Fruit fly (Drosophila melanogaster) whole organism, prepupa: ENCODE data around the gene Rcd2.

Experiments
- Blimp-1 ChIP-seq: fragments of 200-800 bp; sonication (Bioruptor generic); optimal IDR thresholded peaks from 3 replicates; lab custom pipeline; 2017; ENCODE audit warnings: missing biosample characterization, missing genetic modification characterization, mild to moderate bottlenecking, moderate library complexity, missing genetic modification reagents
- CG10631 ChIP-seq: fragments of 200-800 bp; sonication (Bioruptor generic); optimal IDR thresholded peaks from 2 replicates; lab custom pipeline; 2016; ENCODE audit warnings: missing biosample characterization, missing genetic modification characterization
- CG10669 ChIP-seq: fragments of 200-800 bp; sonication (Bioruptor generic); optimal IDR thresholded peaks from 3 replicates; lab custom pipeline; 2018; ENCODE audit warnings: missing biosample characterization, mild to moderate bottlenecking, missing genetic modification characterization, moderate library complexity
- CG11294 ChIP-seq: fragments of 200-800 bp; sonication (Bioruptor generic); IDR thresholded peaks from 2 replicates; pipeline ENCODE4 v1.3.6; 2022; ENCODE audit warnings: missing biosample characterization, missing genetic modification characterization
- CG11762 ChIP-seq: fragments of 200-800 bp; sonication (Bioruptor generic); optimal IDR thresholded peaks from 3 replicates; lab custom pipeline; 2016; ENCODE audit warnings: missing biosample characterization, missing genetic modification characterization; ENCODE audit not compliant: insufficient read depth
- CG11902 ChIP-seq: fragments of 200-800 bp; sonication (Bioruptor generic); optimal IDR thresholded peaks from 3 replicates; lab custom pipeline; 2016; ENCODE audit warnings: missing biosample characterization, missing genetic modification characterization
- CG15336 ChIP-seq: fragments of 200-800 bp; sonication (Bioruptor generic); IDR thresholded peaks from 2 replicates; pipeline ENCODE4 v1.3.6; 2022; ENCODE audit warnings: missing biosample characterization, missing genetic modification characterization
- CG1621 ChIP-seq: fragments of 200-800 bp; sonication (Bioruptor generic); optimal IDR thresholded peaks from 3 replicates; lab custom pipeline; 2018; ENCODE audit warnings: missing biosample characterization, mild to moderate bottlenecking, missing genetic modification characterization
- CG3032 ChIP-seq: fragments of 200-800 bp; optimal IDR thresholded peaks from 2 replicates; lab custom pipeline; 2019; ENCODE audit warnings: missing biosample characterization, mild to moderate bottlenecking, missing genetic modification characterization, moderate library complexity
- CG32006 ChIP-seq: fragments of 200-800 bp; sonication (Bioruptor generic); optimal IDR thresholded peaks from 3 replicates; lab custom pipeline; 2017; ENCODE audit warnings: missing biosample characterization, mild to moderate bottlenecking, missing genetic modification characterization
- CG34406 ChIP-seq: fragments of 200-800 bp; sonication (Bioruptor generic); optimal IDR thresholded peaks from 3 replicates; lab custom pipeline; 2016; ENCODE audit warnings: missing biosample characterization, missing genetic modification characterization
- CG3919 ChIP-seq: fragments of 200-800 bp; sonication (Bioruptor generic); optimal IDR thresholded peaks from 3 replicates; lab custom pipeline; 2016; ENCODE audit warnings: missing biosample characterization, missing genetic modification characterization
- CG4318 ChIP-seq: fragments of 200-800 bp; sonication (Bioruptor generic); optimal IDR thresholded peaks from 3 replicates; lab custom pipeline; 2017; ENCODE audit warnings: missing biosample characterization, mild to moderate bottlenecking, missing genetic modification characterization
- CG6276 ChIP-seq: fragments of 200-800 bp; sonication (Bioruptor generic); optimal IDR thresholded peaks from 2 replicates; lab custom pipeline; 2017; ENCODE audit warnings: missing biosample characterization, mild to moderate bottlenecking, missing genetic modification characterization
- CG6792 ChIP-seq: fragments of 200-800 bp; sonication (Bioruptor generic); optimal IDR thresholded peaks from 3 replicates; lab custom pipeline; 2016; ENCODE audit warnings: missing biosample characterization, missing genetic modification characterization
- CG6808 ChIP-seq: fragments of 200-800 bp; sonication (Bioruptor generic); optimal IDR thresholded peaks from 3 replicates; lab custom pipeline; 2017; ENCODE audit warnings: missing biosample characterization, missing genetic modification characterization, mild to moderate bottlenecking, moderate library complexity, missing genetic modification reagents
- CG6854 ChIP-seq: fragments of 200-800 bp; sonication (Bioruptor generic); optimal IDR thresholded peaks from 2 replicates; lab custom pipeline; 2017; ENCODE audit warnings: missing biosample characterization, mild to moderate bottlenecking, missing genetic modification characterization
- CG7368 ChIP-seq: fragments of 200-800 bp; sonication (Bioruptor generic); optimal IDR thresholded peaks from 3 replicates; lab custom pipeline; 2016; ENCODE audit warnings: missing biosample characterization, missing genetic modification characterization
- CG8119 ChIP-seq: fragments of 200-800 bp; sonication (Bioruptor generic); IDR thresholded peaks from 3 replicates; pipeline ENCODE4 v1.3.6; 2022; ENCODE audit warnings: missing biosample characterization, missing genetic modification characterization
- CG8632 ChIP-seq: fragments of 200-800 bp; sonication (Bioruptor generic); optimal IDR thresholded peaks from 3 replicates; lab custom pipeline; 2016; ENCODE audit warnings: missing biosample characterization, missing genetic modification characterization
- CG9139 ChIP-seq: fragments of 200-800 bp; sonication (Bioruptor generic); optimal IDR thresholded peaks from 3 replicates; lab custom pipeline; 2017; ENCODE audit warnings: missing biosample characterization, mild to moderate bottlenecking, missing genetic modification characterization
- Eip75B ChIP-seq: fragments of 200-800 bp; sonication (Bioruptor generic); optimal IDR thresholded peaks from 3 replicates; lab custom pipeline; 2016; ENCODE audit warnings: missing biosample characterization, missing genetic modification characterization
- Eip78C ChIP-seq: fragments of 200-800 bp; sonication (Bioruptor generic); peaks from one replicate; lab custom pipeline; 2016; ENCODE audit warnings: missing biosample characterization, missing genetic modification characterization
- Ets21C ChIP-seq: fragments of 200-800 bp; sonication (Bioruptor generic); optimal IDR thresholded peaks from 3 replicates; lab custom pipeline; 2016; ENCODE audit warnings: missing biosample characterization, missing genetic modification characterization
- Ets96B ChIP-seq: fragments of 200-800 bp; optimal IDR thresholded peaks from 2 replicates; lab custom pipeline; 2019; ENCODE audit warnings: missing biosample characterization, mild to moderate bottlenecking, missing genetic modification characterization, moderate library complexity
- Gug ChIP-seq: fragments of 200-800 bp; sonication (Bioruptor generic); IDR thresholded peaks from 2 replicates; pipeline ENCODE4 v1.3.6; 2022; ENCODE audit warnings: missing biosample characterization, missing genetic modification characterization
- Hr38 ChIP-seq: sonication (Bioruptor generic); optimal IDR thresholded peaks from 2 replicates; lab custom pipeline; 2016; ENCODE audit warnings: missing biosample characterization, missing genetic modification characterization
- Lpt ChIP-seq: fragments of 200-800 bp; sonication (Bioruptor generic); optimal IDR thresholded peaks from 3 replicates; lab custom pipeline; 2016; ENCODE audit warnings: missing biosample characterization, missing genetic modification characterization
- OdsH ChIP-seq: fragments of 200-800 bp; sonication (Bioruptor generic); optimal IDR thresholded peaks from 3 replicates; lab custom pipeline; 2016; ENCODE audit warnings: missing biosample characterization, missing genetic modification characterization
- Sox102F ChIP-seq: fragments of 200-800 bp; sonication (Bioruptor generic); optimal IDR thresholded peaks from 2 replicates; lab custom pipeline; 2016; ENCODE audit warnings: missing biosample characterization, mild to moderate bottlenecking, missing genetic modification characterization
- Sox14 ChIP-seq: fragments of 200-800 bp; sonication (Bioruptor generic); optimal IDR thresholded peaks from 3 replicates; lab custom pipeline; 2016; ENCODE audit warnings: missing biosample characterization, missing genetic modification characterization
- Sox15 ChIP-seq: fragments of 200-800 bp; sonication (Bioruptor generic); optimal IDR thresholded peaks from 3 replicates; lab custom pipeline; 2016; ENCODE audit warnings: missing biosample characterization, missing genetic modification characterization
- achi ChIP-seq: fragments of 200-800 bp; sonication (Bioruptor generic); optimal IDR thresholded peaks from 3 replicates; lab custom pipeline; 2016; ENCODE audit warnings: missing biosample characterization, missing genetic modification characterization
- acj6 ChIP-seq: fragments of 200-800 bp; sonication (Bioruptor generic); optimal IDR thresholded peaks from 3 replicates; lab custom pipeline; 2016; ENCODE audit warnings: missing biosample characterization, missing genetic modification characterization
- cyc ChIP-seq: fragments of 200-800 bp; sonication (Bioruptor generic); optimal IDR thresholded peaks from 3 replicates; lab custom pipeline; 2016; ENCODE audit warnings: missing biosample characterization, missing genetic modification characterization
- dac ChIP-seq: fragments of 200-800 bp; sonication (Bioruptor generic); optimal IDR thresholded peaks from 2 replicates; lab custom pipeline; 2017; ENCODE audit warnings: missing biosample characterization, mild to moderate bottlenecking, missing genetic modification characterization
- dsx ChIP-seq: fragments of 200-800 bp; optimal IDR thresholded peaks from 3 replicates; lab custom pipeline; 2019; ENCODE audit warnings: missing biosample characterization, mild to moderate bottlenecking, missing genetic modification characterization, moderate library complexity; ENCODE audit not compliant: poor library complexity, severe bottlenecking
- eg ChIP-seq: fragments of 200-800 bp; sonication (Bioruptor generic); IDR thresholded peaks from 3 replicates; pipeline ENCODE4 v1.3.6; 2022; ENCODE audit warnings: missing biosample characterization, missing genetic modification characterization
- esn ChIP-seq: fragments of 200-800 bp; sonication (Bioruptor generic); optimal IDR thresholded peaks from 2 replicates; lab custom pipeline; 2016; ENCODE audit warnings: missing biosample characterization, mild to moderate bottlenecking, missing genetic modification characterization, moderate library complexity
- fd59A ChIP-seq: fragments of 200-800 bp; sonication (Bioruptor generic); optimal IDR thresholded peaks from 2 replicates; lab custom pipeline; 2017; ENCODE audit warnings: missing biosample characterization, mild to moderate bottlenecking, missing genetic modification characterization, missing genetic modification reagents
- fd85E ChIP-seq: fragments of 200-800 bp; sonication (Bioruptor generic); optimal IDR thresholded peaks from 3 replicates; lab custom pipeline; 2016; ENCODE audit warnings: missing biosample characterization, missing genetic modification characterization
- fkh ChIP-seq: fragments of 200-800 bp; sonication (Bioruptor generic); optimal IDR thresholded peaks from 3 replicates; lab custom pipeline; 2017; ENCODE audit warnings: missing biosample characterization, mild to moderate bottlenecking, missing genetic modification characterization, moderate library complexity
- lz ChIP-seq: fragments of 200-800 bp; sonication (Bioruptor generic); optimal IDR thresholded peaks from 3 replicates; lab custom pipeline; 2016; ENCODE audit warnings: missing biosample characterization, missing genetic modification characterization
- net ChIP-seq: fragments of 200-800 bp; sonication (Bioruptor generic); optimal IDR thresholded peaks from 3 replicates; lab custom pipeline; 2016; ENCODE audit warnings: missing biosample characterization, missing genetic modification characterization
- pdm3 ChIP-seq: fragments of 200-800 bp; sonication (Bioruptor generic); optimal IDR thresholded peaks from 3 replicates; lab custom pipeline; 2016; ENCODE audit warnings: missing biosample characterization, missing genetic modification characterization
- salr ChIP-seq, 2 experiments: fragments of 200-800 bp; sonication (Bioruptor generic); optimal IDR thresholded peaks; 3 replicates each; lab custom pipeline; 2016 to 2018; ENCODE audit warnings: missing biosample characterization in 2 of 2, missing genetic modification characterization in 2 of 2, mild to moderate bottlenecking in 1 of 2
- ss ChIP-seq, 2 experiments: fragments of 200-800 bp; sonication (Bioruptor generic); optimal IDR thresholded peaks; 2 replicates in 1 of 2; 3 replicates in 1 of 2; lab custom pipeline; 2017 to 2018; ENCODE audit warnings: mild to moderate bottlenecking in 2 of 2, missing biosample characterization in 2 of 2, missing genetic modification characterization in 2 of 2, moderate library complexity in 1 of 2
- svp ChIP-seq: fragments of 200-800 bp; sonication (Bioruptor generic); peaks from one replicate; lab custom pipeline; 2016; ENCODE audit warnings: missing biosample characterization, missing genetic modification characterization
- topi ChIP-seq: fragments of 200-800 bp; sonication (Bioruptor generic); optimal IDR thresholded peaks from 3 replicates; lab custom pipeline; 2016; ENCODE audit warnings: missing biosample characterization, missing genetic modification characterization
- vri ChIP-seq: fragments of 200-800 bp; sonication (Bioruptor generic); optimal IDR thresholded peaks from 3 replicates; lab custom pipeline; 2016; ENCODE audit warnings: missing biosample characterization, mild to moderate bottlenecking, missing genetic modification characterization

Rcd2 gene

DNA sequence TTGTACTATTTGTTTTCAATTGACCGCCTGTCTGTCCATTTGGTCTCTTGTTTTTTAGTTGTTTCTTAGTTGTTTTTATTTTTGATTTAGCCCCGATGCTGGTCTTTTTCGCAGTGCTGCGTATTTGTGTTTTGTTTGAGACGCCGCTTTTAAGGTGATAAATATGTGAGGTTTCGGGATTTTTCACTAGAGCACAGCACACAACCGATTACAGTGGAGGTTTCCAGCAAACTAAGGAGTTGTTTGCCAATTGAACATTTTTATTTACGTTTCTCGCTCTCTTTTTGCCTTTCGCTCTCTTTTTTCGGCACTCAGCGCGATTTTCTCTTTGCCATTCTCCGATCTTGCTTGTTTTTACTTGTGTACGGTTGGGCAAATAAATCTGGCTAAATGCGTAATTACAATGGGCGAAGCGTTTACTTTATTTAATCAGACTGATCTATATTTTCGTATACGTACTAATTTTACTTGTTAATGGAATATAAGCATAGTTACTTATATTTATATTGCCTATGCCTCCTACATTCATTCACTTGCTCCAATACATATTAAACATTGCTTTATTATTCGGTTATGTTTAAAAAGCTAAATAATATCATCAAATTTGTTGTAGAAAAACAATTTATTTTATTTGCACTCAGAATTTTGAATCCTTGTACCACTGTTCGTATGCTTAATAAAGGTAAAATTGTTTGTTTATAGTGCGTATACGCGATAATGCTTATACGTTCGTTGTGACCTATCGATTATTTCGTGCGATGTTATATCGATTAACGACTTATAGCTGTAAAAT lies at the start of gene Rcd2:
Rcd2 (minus strand) TSS at position 236 of the 793 bp plus-strand sequence.
- peak; percentile 26 for TF ChIP-seq Sox15 (GFP tag; lab: Kevin White, UChicago)
- peak in 1 of 2 experiments; percentile 56 for TF ChIP-seq salr (GFP tag; optimal IDR thresholded peaks at IDR 0.05; lab: Kevin White, UChicago)
- peak; percentile 65 for TF ChIP-seq CG4318
- peak; percentile 79 for TF ChIP-seq acj6
- peak; percentile 80 for TF ChIP-seq OdsH (GFP tag; lab: Kevin White, UChicago)
- TF ChIP-seq Sox14 (GFP tag; lab: Kevin White, UChicago), result peak; percentile 78
- TF ChIP-seq CG6792 (GFP tag; lab: Kevin White, UChicago), result peak; percentile 66
- TF ChIP-seq CG6854 (GFP tag; lab: Kevin White, UChicago), result peak; percentile 6
- TF ChIP-seq CG6276, result peak; percentile 86
- peak; percentile 51 for TF ChIP-seq CG11294
- peak; percentile 85 for TF ChIP-seq topi (GFP tag; lab: Kevin White, UChicago)
- peak; percentile 62 for TF ChIP-seq CG9139 (GFP tag; lab: Kevin White, UChicago)
- peak; percentile 74 for TF ChIP-seq pdm3 (GFP tag; lab: Kevin White, UChicago)
- TF ChIP-seq esn (GFP tag; lab: Kevin White, UChicago), result peak; percentile 83
- peak; percentile 84 for TF ChIP-seq Eip75B (GFP tag; lab: Kevin White, UChicago)
- peak; percentile 74 for TF ChIP-seq CG1621 (tag; lab: Kevin White, UChicago)
- peak; percentile 75 for TF ChIP-seq Gug
- peak; percentile 93 for TF ChIP-seq Eip78C (GFP tag; lab: Kevin White, UChicago)
- peak; percentile 86 for TF ChIP-seq CG32006 (GFP tag; lab: Kevin White, UChicago)
- TF ChIP-seq Hr38, result no peak
- peak; percentile 76 for TF ChIP-seq lz (GFP tag; lab: Kevin White, UChicago)
- TF ChIP-seq CG8119 (GFP tag; lab: Robert Waterston, UW), result peak; percentile 89
- peak; percentile 55 for TF ChIP-seq CG7368 (GFP tag; lab: Kevin White, UChicago)
- peak; percentile 94 for TF ChIP-seq svp (GFP tag; lab: Kevin White, UChicago)
- TF ChIP-seq achi (GFP tag; lab: Kevin White, UChicago), result peak; percentile 85
- TF ChIP-seq CG34406 (GFP tag; lab: Kevin White, UChicago), result peak; percentile 85
- TF ChIP-seq dsx (GFP tag; lab: Kevin White, UChicago), result peak; percentile 76
- peak; percentile 79 for TF ChIP-seq eg (GFP tag; lab: Robert Waterston, UW)
- TF ChIP-seq fd85E (GFP tag; lab: Kevin White, UChicago), result peak; percentile 64
- TF ChIP-seq net (GFP tag; lab: Kevin White, UChicago), result peak; percentile 87
- TF ChIP-seq Blimp-1 (GFP tag; lab: Kevin White, UChicago), result peak; percentile 49
- TF ChIP-seq fkh, result peak; percentile 94
- TF ChIP-seq dac (GFP tag; lab: Kevin White, UChicago), result no peak
- peak; percentile 71 for TF ChIP-seq CG10631 (GFP tag; lab: Kevin White, UChicago)
- TF ChIP-seq Ets96B (tag; lab: Kevin White, UChicago), result peak; percentile 81
- peak; percentile 61 for TF ChIP-seq CG6808
- peak; percentile 31 for TF ChIP-seq CG11902 (GFP tag; lab: Kevin White, UChicago)
- TF ChIP-seq CG11762 (GFP tag; lab: Kevin White, UChicago), result peak; percentile 49
- peak; percentile 90 for TF ChIP-seq CG15336
- peak; percentile 52 to 82 for TF ChIP-seq ss (GFP tag; optimal IDR thresholded peaks at IDR 0.05; lab: Kevin White, UChicago)
- TF ChIP-seq vri (GFP tag; lab: Kevin White, UChicago), result peak; percentile 69
- peak; percentile 85 for TF ChIP-seq CG8632
- peak; percentile 70 for TF ChIP-seq CG10669 (GFP tag; lab: Kevin White, UChicago)
- peak; percentile 51 for TF ChIP-seq Ets21C (GFP tag; lab: Kevin White, UChicago)
- TF ChIP-seq Lpt (GFP tag; lab: Kevin White, UChicago), result peak; percentile 62
- TF ChIP-seq CG3919 (GFP tag; lab: Kevin White, UChicago), result peak; percentile 83
- TF ChIP-seq CG3032 (tag; lab: Kevin White, UChicago), result peak; percentile 65
- TF ChIP-seq fd59A (GFP tag; lab: Kevin White, UChicago), result peak; percentile 27
- TF ChIP-seq Sox102F (GFP tag; lab: Kevin White, UChicago), result peak; percentile 87
- peak; percentile 59 for TF ChIP-seq cyc (GFP tag; lab: Kevin White, UChicago)
